Fruit fly (Drosophila melanogaster) whole organism, prepupa: Measurements from ENCODE around the gene sing.

Experiments
- CG10631 ChIP-seq: fragments of 200-800 bp; sonication (Bioruptor generic); optimal IDR thresholded peaks from 2 replicates; lab custom pipeline; 2016; ENCODE audit warnings: missing biosample characterization, missing genetic modification characterization
- CG10669 ChIP-seq: fragments of 200-800 bp; sonication (Bioruptor generic); optimal IDR thresholded peaks from 3 replicates; lab custom pipeline; 2018; ENCODE audit warnings: missing biosample characterization, mild to moderate bottlenecking, missing genetic modification characterization, moderate library complexity
- CG11294 ChIP-seq: fragments of 200-800 bp; sonication (Bioruptor generic); IDR thresholded peaks from 2 replicates; pipeline ENCODE4 v1.3.6; 2022; ENCODE audit warnings: missing biosample characterization, missing genetic modification characterization
- CG11902 ChIP-seq: fragments of 200-800 bp; sonication (Bioruptor generic); optimal IDR thresholded peaks from 3 replicates; lab custom pipeline; 2016; ENCODE audit warnings: missing biosample characterization, missing genetic modification characterization
- CG15336 ChIP-seq: fragments of 200-800 bp; sonication (Bioruptor generic); IDR thresholded peaks from 2 replicates; pipeline ENCODE4 v1.3.6; 2022; ENCODE audit warnings: missing biosample characterization, missing genetic modification characterization
- CG1621 ChIP-seq: fragments of 200-800 bp; sonication (Bioruptor generic); optimal IDR thresholded peaks from 3 replicates; lab custom pipeline; 2018; ENCODE audit warnings: missing biosample characterization, mild to moderate bottlenecking, missing genetic modification characterization
- CG16779 ChIP-seq: fragments of 200-800 bp; sonication (Bioruptor generic); optimal IDR thresholded peaks from 3 replicates; lab custom pipeline; 2017; ENCODE audit warnings: missing biosample characterization, mild to moderate bottlenecking, missing genetic modification characterization
- CG31627 ChIP-seq: fragments of 200-800 bp; sonication (Bioruptor generic); optimal IDR thresholded peaks from 3 replicates; lab custom pipeline; 2016; ENCODE audit warnings: missing biosample characterization, missing genetic modification characterization
- CG4318 ChIP-seq: fragments of 200-800 bp; sonication (Bioruptor generic); optimal IDR thresholded peaks from 3 replicates; lab custom pipeline; 2017; ENCODE audit warnings: missing biosample characterization, mild to moderate bottlenecking, missing genetic modification characterization
- CG6276 ChIP-seq: fragments of 200-800 bp; sonication (Bioruptor generic); optimal IDR thresholded peaks from 2 replicates; lab custom pipeline; 2017; ENCODE audit warnings: missing biosample characterization, mild to moderate bottlenecking, missing genetic modification characterization
- CG6792 ChIP-seq: fragments of 200-800 bp; sonication (Bioruptor generic); optimal IDR thresholded peaks from 3 replicates; lab custom pipeline; 2016; ENCODE audit warnings: missing biosample characterization, missing genetic modification characterization
- CG6808 ChIP-seq: fragments of 200-800 bp; sonication (Bioruptor generic); optimal IDR thresholded peaks from 3 replicates; lab custom pipeline; 2017; ENCODE audit warnings: missing biosample characterization, missing genetic modification characterization, mild to moderate bottlenecking, moderate library complexity, missing genetic modification reagents
- CG7368 ChIP-seq: fragments of 200-800 bp; sonication (Bioruptor generic); optimal IDR thresholded peaks from 3 replicates; lab custom pipeline; 2016; ENCODE audit warnings: missing biosample characterization, missing genetic modification characterization
- CG8119 ChIP-seq: fragments of 200-800 bp; sonication (Bioruptor generic); IDR thresholded peaks from 3 replicates; pipeline ENCODE4 v1.3.6; 2022; ENCODE audit warnings: missing biosample characterization, missing genetic modification characterization
- CG8319 ChIP-seq: fragments of 200-800 bp; sonication (Bioruptor generic); optimal IDR thresholded peaks from 3 replicates; lab custom pipeline; 2016; ENCODE audit warnings: missing biosample characterization, missing genetic modification characterization
- CG8632 ChIP-seq: fragments of 200-800 bp; sonication (Bioruptor generic); optimal IDR thresholded peaks from 3 replicates; lab custom pipeline; 2016; ENCODE audit warnings: missing biosample characterization, missing genetic modification characterization
- Eip75B ChIP-seq: fragments of 200-800 bp; sonication (Bioruptor generic); optimal IDR thresholded peaks from 3 replicates; lab custom pipeline; 2016; ENCODE audit warnings: missing biosample characterization, missing genetic modification characterization
- Eip93F ChIP-seq: fragments of 200-800 bp; sonication (Bioruptor generic); optimal IDR thresholded peaks from 2 replicates; lab custom pipeline; 2016; ENCODE audit warnings: missing biosample characterization, mild to moderate bottlenecking, missing genetic modification characterization
- Ets21C ChIP-seq: fragments of 200-800 bp; sonication (Bioruptor generic); optimal IDR thresholded peaks from 3 replicates; lab custom pipeline; 2016; ENCODE audit warnings: missing biosample characterization, missing genetic modification characterization
- Ets96B ChIP-seq: fragments of 200-800 bp; optimal IDR thresholded peaks from 2 replicates; lab custom pipeline; 2019; ENCODE audit warnings: missing biosample characterization, mild to moderate bottlenecking, missing genetic modification characterization, moderate library complexity
- Gug ChIP-seq: fragments of 200-800 bp; sonication (Bioruptor generic); IDR thresholded peaks from 2 replicates; pipeline ENCODE4 v1.3.6; 2022; ENCODE audit warnings: missing biosample characterization, missing genetic modification characterization
- Hr38 ChIP-seq: sonication (Bioruptor generic); optimal IDR thresholded peaks from 2 replicates; lab custom pipeline; 2016; ENCODE audit warnings: missing biosample characterization, missing genetic modification characterization
- Hr4 ChIP-seq: fragments of 200-800 bp; sonication (Bioruptor generic); optimal IDR thresholded peaks from 3 replicates; lab custom pipeline; 2016; ENCODE audit warnings: missing biosample characterization, missing genetic modification characterization
- Lpt ChIP-seq: fragments of 200-800 bp; sonication (Bioruptor generic); optimal IDR thresholded peaks from 3 replicates; lab custom pipeline; 2016; ENCODE audit warnings: missing biosample characterization, missing genetic modification characterization
- Met ChIP-seq: fragments of 200-800 bp; sonication (Bioruptor generic); optimal IDR thresholded peaks from 3 replicates; lab custom pipeline; 2016; ENCODE audit warnings: missing biosample characterization, missing genetic modification characterization
- OdsH ChIP-seq: fragments of 200-800 bp; sonication (Bioruptor generic); optimal IDR thresholded peaks from 3 replicates; lab custom pipeline; 2016; ENCODE audit warnings: missing biosample characterization, missing genetic modification characterization
- Smox ChIP-seq: fragments of 200-800 bp; sonication (Bioruptor generic); optimal IDR thresholded peaks from 3 replicates; lab custom pipeline; 2016; ENCODE audit warnings: missing biosample characterization, missing genetic modification characterization
- Sox102F ChIP-seq: fragments of 200-800 bp; sonication (Bioruptor generic); optimal IDR thresholded peaks from 2 replicates; lab custom pipeline; 2016; ENCODE audit warnings: missing biosample characterization, mild to moderate bottlenecking, missing genetic modification characterization
- Sox14 ChIP-seq: fragments of 200-800 bp; sonication (Bioruptor generic); optimal IDR thresholded peaks from 3 replicates; lab custom pipeline; 2016; ENCODE audit warnings: missing biosample characterization, missing genetic modification characterization
- Sox15 ChIP-seq: fragments of 200-800 bp; sonication (Bioruptor generic); optimal IDR thresholded peaks from 3 replicates; lab custom pipeline; 2016; ENCODE audit warnings: missing biosample characterization, missing genetic modification characterization
- achi ChIP-seq: fragments of 200-800 bp; sonication (Bioruptor generic); optimal IDR thresholded peaks from 3 replicates; lab custom pipeline; 2016; ENCODE audit warnings: missing biosample characterization, missing genetic modification characterization
- acj6 ChIP-seq: fragments of 200-800 bp; sonication (Bioruptor generic); optimal IDR thresholded peaks from 3 replicates; lab custom pipeline; 2016; ENCODE audit warnings: missing biosample characterization, missing genetic modification characterization
- cyc ChIP-seq: fragments of 200-800 bp; sonication (Bioruptor generic); optimal IDR thresholded peaks from 3 replicates; lab custom pipeline; 2016; ENCODE audit warnings: missing biosample characterization, missing genetic modification characterization
- dac ChIP-seq: fragments of 200-800 bp; sonication (Bioruptor generic); optimal IDR thresholded peaks from 2 replicates; lab custom pipeline; 2017; ENCODE audit warnings: missing biosample characterization, mild to moderate bottlenecking, missing genetic modification characterization
- dsx ChIP-seq: fragments of 200-800 bp; optimal IDR thresholded peaks from 3 replicates; lab custom pipeline; 2019; ENCODE audit warnings: missing biosample characterization, mild to moderate bottlenecking, missing genetic modification characterization, moderate library complexity; ENCODE audit not compliant: poor library complexity, severe bottlenecking
- eg ChIP-seq: fragments of 200-800 bp; sonication (Bioruptor generic); IDR thresholded peaks from 3 replicates; pipeline ENCODE4 v1.3.6; 2022; ENCODE audit warnings: missing biosample characterization, missing genetic modification characterization
- esn ChIP-seq: fragments of 200-800 bp; sonication (Bioruptor generic); optimal IDR thresholded peaks from 2 replicates; lab custom pipeline; 2016; ENCODE audit warnings: missing biosample characterization, mild to moderate bottlenecking, missing genetic modification characterization, moderate library complexity
- fkh ChIP-seq: fragments of 200-800 bp; sonication (Bioruptor generic); optimal IDR thresholded peaks from 3 replicates; lab custom pipeline; 2017; ENCODE audit warnings: missing biosample characterization, mild to moderate bottlenecking, missing genetic modification characterization, moderate library complexity
- lz ChIP-seq: fragments of 200-800 bp; sonication (Bioruptor generic); optimal IDR thresholded peaks from 3 replicates; lab custom pipeline; 2016; ENCODE audit warnings: missing biosample characterization, missing genetic modification characterization
- net ChIP-seq: fragments of 200-800 bp; sonication (Bioruptor generic); optimal IDR thresholded peaks from 3 replicates; lab custom pipeline; 2016; ENCODE audit warnings: missing biosample characterization, missing genetic modification characterization
- pdm3 ChIP-seq: fragments of 200-800 bp; sonication (Bioruptor generic); optimal IDR thresholded peaks from 3 replicates; lab custom pipeline; 2016; ENCODE audit warnings: missing biosample characterization, missing genetic modification characterization
- salr ChIP-seq, 2 experiments: fragments of 200-800 bp; sonication (Bioruptor generic); optimal IDR thresholded peaks; 3 replicates each; lab custom pipeline; 2016 to 2018; ENCODE audit warnings: missing biosample characterization in 2 of 2, missing genetic modification characterization in 2 of 2, mild to moderate bottlenecking in 1 of 2
- spab ChIP-seq: fragments of 200-800 bp; sonication (Bioruptor generic); optimal IDR thresholded peaks from 2 replicates; lab custom pipeline; 2017; ENCODE audit warnings: missing biosample characterization, mild to moderate bottlenecking, missing genetic modification characterization, missing genetic modification reagents
- svp ChIP-seq: fragments of 200-800 bp; sonication (Bioruptor generic); peaks from one replicate; lab custom pipeline; 2016; ENCODE audit warnings: missing biosample characterization, missing genetic modification characterization
- topi ChIP-seq: fragments of 200-800 bp; sonication (Bioruptor generic); optimal IDR thresholded peaks from 3 replicates; lab custom pipeline; 2016; ENCODE audit warnings: missing biosample characterization, missing genetic modification characterization
- vri ChIP-seq: fragments of 200-800 bp; sonication (Bioruptor generic); optimal IDR thresholded peaks from 3 replicates; lab custom pipeline; 2016; ENCODE audit warnings: missing biosample characterization, mild to moderate bottlenecking, missing genetic modification characterization

sing gene

DNA sequence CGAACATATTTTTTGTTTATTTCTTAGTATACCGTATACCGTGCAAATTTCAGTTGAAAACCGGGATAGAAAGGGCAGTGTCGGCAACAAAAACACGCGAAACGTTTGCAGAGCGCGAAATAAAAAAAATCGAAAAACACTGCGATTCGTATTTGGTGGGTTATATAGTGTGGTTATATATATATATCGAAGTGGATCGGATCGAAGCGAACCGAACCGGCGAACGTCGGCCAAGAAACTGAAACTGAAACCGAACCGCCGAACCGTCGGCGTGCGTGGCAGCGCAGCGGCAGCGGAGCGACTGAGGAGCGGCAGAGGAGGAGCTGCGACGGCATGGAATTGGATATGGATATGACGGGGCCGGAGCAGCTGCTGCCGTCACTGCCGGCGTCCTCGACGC, 42.1 kb downstream of the sing start, which contains the start of the genes CG32572 and CG34325:
TSS of gene CG32572 (plus strand) at position 16 of the 400 bp plus-strand sequence.
TSS of gene CG34325 (minus strand) at position 244 of the 400 bp plus-strand sequence.
- peak; percentile 64 for TF ChIP-seq svp (GFP tag; lab: Kevin White, UChicago)
- no peak for TF ChIP-seq Ets21C (GFP tag; lab: Kevin White, UChicago)
- no peak for TF ChIP-seq cyc
- TF ChIP-seq acj6, result no peak
- TF ChIP-seq CG11294 (GFP tag; lab: Robert Waterston, UW), result no peak
- TF ChIP-seq CG10669, result no peak
- no peak for TF ChIP-seq CG1621 (tag; lab: Kevin White, UChicago)
- peak; percentile 21 for TF ChIP-seq vri (GFP tag; lab: Kevin White, UChicago)
- no peak for TF ChIP-seq CG8632 (GFP tag; lab: Kevin White, UChicago)

DNA sequence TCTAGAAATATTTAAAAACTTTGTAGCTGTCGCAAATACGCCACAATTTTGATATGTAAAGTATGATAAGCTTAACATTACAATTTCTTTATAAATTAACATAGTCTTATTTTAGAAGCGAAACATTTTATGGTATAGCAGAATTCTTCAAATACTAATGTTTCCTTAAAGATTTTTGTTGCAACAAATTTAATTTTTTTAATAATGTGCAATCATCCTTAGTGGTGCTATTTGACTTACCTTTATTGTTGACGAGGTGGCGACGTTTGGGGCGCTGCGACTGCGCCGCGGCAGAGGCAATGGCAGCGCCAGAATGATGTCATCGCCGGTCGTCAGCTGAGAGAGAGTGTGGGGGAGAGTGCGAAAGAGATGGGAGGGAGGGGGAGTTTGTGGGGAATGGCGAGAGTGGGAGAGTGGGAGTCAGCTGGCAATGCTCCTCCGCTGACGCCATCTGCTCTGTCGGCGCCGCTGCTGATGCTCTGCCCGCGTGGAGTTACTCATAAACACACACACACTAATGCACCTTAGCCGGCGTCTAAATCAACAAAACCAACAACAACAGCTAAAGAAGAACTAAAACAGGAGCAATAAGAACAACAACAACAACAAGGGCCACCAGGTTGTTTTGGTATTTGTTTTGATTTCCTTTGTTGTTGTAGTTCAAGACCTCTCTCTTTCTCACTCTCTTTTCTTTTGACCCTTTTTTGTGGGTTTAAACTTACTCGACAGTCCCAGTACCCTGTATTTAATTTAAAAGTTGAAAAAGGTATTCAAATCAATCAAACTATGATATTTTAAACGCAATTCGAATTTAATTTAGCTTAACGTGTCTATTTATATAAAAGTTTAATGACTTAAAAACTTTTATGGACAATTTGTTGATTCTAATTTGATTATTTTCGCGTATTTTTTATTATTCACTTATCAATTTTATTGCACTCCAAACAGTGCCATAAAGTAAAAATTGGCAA, 44.4 kb downstream of the sing start:
- TF ChIP-seq Hr4 (GFP tag; lab: Kevin White, UChicago) (peak; percentile 74), CG8319 (GFP tag; lab: Kevin White, UChicago) (peak; percentile 13), salr (GFP tag; optimal IDR thresholded peaks at IDR 0.05; lab: Kevin White, UChicago) (peak; percentile 36 to 56), Smox (peak; percentile 75), CG10669 (peak; percentile 38), Ets21C (GFP tag; lab: Kevin White, UChicago) (peak; percentile 68), Eip93F (GFP tag; lab: Kevin White, UChicago) (no peak), Eip75B (GFP tag; lab: Kevin White, UChicago) (peak; percentile 27), CG6808 (GFP tag; lab: Kevin White, UChicago) (peak; percentile 83), CG7368 (GFP tag; lab: Kevin White, UChicago) (no peak), CG8632 (GFP tag; lab: Kevin White, UChicago) (peak; percentile 66), dsx (GFP tag; lab: Kevin White, UChicago) (no peak), acj6 (peak; percentile 65), vri (GFP tag; lab: Kevin White, UChicago) (peak; percentile 84), CG6792 (GFP tag; lab: Kevin White, UChicago) (peak; percentile 67), net (peak; percentile 69), CG8119 (GFP tag; lab: Robert Waterston, UW) (peak; percentile 85), cyc (peak; percentile 50), achi (GFP tag; lab: Kevin White, UChicago) (peak; percentile 67), Met (GFP tag; lab: Kevin White, UChicago) (peak; percentile 48), CG1621 (tag; lab: Kevin White, UChicago) (peak; percentile 69), pdm3 (GFP tag; lab: Kevin White, UChicago) (peak; percentile 79), Gug (GFP tag; lab: Robert Waterston, UW) (peak; percentile 42), Hr38 (GFP tag; lab: Kevin White, UChicago) (no peak), CG10631 (peak; percentile 56), Sox102F (peak; percentile 74), CG6276 (GFP tag; lab: Kevin White, UChicago) (peak; percentile 66), eg (peak; percentile 72), CG31627 (peak; percentile 76), lz (peak; percentile 83), OdsH (GFP tag; lab: Kevin White, UChicago) (peak; percentile 70), CG11902 (no peak), spab (GFP tag; lab: Kevin White, UChicago) (peak; percentile 59), CG16779 (no peak), Lpt (GFP tag; lab: Kevin White, UChicago) (peak; percentile 5), esn (GFP tag; lab: Kevin White, UChicago) (peak; percentile 78), dac (GFP tag; lab: Kevin White, UChicago) (peak; percentile 55), topi (GFP tag; lab: Kevin White, UChicago) (peak; percentile 73), Sox14 (GFP tag; lab: Kevin White, UChicago) (peak; percentile 59), fkh (GFP tag; lab: Kevin White, UChicago) (peak; percentile 26), Sox15 (GFP tag; lab: Kevin White, UChicago) (peak; percentile 34), Ets96B (tag; lab: Kevin White, UChicago) (peak; percentile 67), CG4318 (GFP tag; lab: Kevin White, UChicago) (peak; percentile 68), CG15336 (peak; percentile 83)
